Fruit fly (Drosophila melanogaster): ENCODE data around the gene CG11313.

- TF ChIP-seq esn (GFP tag; optimal IDR thresholded peaks at IDR 0.05) (no peak), dsx (GFP tag; optimal IDR thresholded peaks at IDR 0.05; ENCODE audit: poor library complexity, severe bottlenecking) (no peak), vri (GFP tag; optimal IDR thresholded peaks at IDR 0.05) (no peak), CG3919 (GFP tag; optimal IDR thresholded peaks at IDR 0.05) (no peak), CG11902 (GFP tag; optimal IDR thresholded peaks at IDR 0.05) (no peak), Ets21C (GFP tag; optimal IDR thresholded peaks at IDR 0.05) (no peak), CG6163 (GFP tag; IDR thresholded peaks at IDR 0.05) (no peak), CG3032 (tag; optimal IDR thresholded peaks at IDR 0.05) (no peak), ss (GFP tag; optimal IDR thresholded peaks at IDR 0.05) (no peak)
These were observed 2.1 kb upstream of the CG11313 start for dm6 chr3R:30733081-30733480.
